Fruit fly (Drosophila melanogaster): ENCODE results near the gene Gr93c.

The Gr93c gene

DNA sequence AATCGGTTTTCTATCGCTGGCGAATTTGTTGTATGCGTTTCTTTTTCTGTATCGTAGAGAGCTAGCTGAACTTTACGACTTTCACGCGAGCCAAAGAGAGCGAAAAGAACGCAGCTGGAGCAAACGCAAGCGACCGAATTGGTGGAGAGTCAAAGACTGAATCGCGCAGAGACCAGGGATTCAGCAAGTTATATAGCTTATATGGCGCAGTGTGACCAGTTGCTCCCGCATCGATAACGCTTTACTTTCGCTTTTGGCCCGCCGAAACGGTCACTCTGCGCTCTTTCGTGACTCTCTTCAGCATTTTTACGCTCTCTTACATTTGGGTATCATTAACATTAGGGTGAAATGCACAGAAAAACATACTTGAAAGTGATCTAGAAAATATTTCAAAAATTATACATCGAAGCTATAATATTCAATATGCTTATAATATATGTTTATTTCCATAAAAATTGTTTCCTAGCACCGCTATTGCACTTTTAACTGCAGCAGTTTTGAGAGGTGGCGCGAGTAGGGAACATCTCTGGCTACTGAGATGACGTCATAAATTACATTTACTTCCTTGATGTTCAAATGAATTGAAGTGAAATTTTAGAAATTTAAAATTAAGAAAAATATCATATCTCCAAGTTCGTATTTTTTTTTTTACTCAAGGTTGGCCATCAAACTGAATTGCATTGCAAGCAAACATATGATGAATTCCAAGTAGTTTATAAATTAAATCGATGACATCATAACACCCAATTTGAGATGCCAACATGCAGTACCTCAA lies 11.2 kb upstream of the Gr93c start, which contains the start of gene glec (continued):
- TF ChIP-seq dmrt11E (tag; optimal IDR thresholded peaks at IDR 0.05) = peak; percentile 56
- peak; percentile 52 for TF ChIP-seq CG8924 (tag; optimal IDR thresholded peaks at IDR 0.05)
- TF ChIP-seq Lim3 (GFP tag; IDR thresholded peaks at IDR 0.05) = no peak
- TF ChIP-seq h (optimal IDR thresholded peaks at IDR 0.05) = no peak
- TF ChIP-seq CG6272 (GFP tag; IDR thresholded peaks at IDR 0.05) = 0 out of 2 replicates have a peak, but pooled peaks have one; percentile 11
- 0 out of 2 replicates have a peak, but pooled peaks have one; percentile 18 for TF ChIP-seq MBD-R2 (GFP tag; IDR thresholded peaks at IDR 0.05)
- TF ChIP-seq dm (GFP tag; optimal IDR thresholded peaks at IDR 0.05) = no peak
- 0 out of 2 replicates have a peak, but pooled peaks have one; percentile 6 for TF ChIP-seq esg (GFP tag; conservative IDR thresholded peaks at IDR 0.05)
- TF ChIP-seq Dbx (GFP tag; IDR thresholded peaks at IDR 0.05) = peak; percentile 63; the same call in 1 of the 3 replicates
- peak; percentile 28 for TF ChIP-seq CG34376 (GFP tag; optimal IDR thresholded peaks at IDR 0.05)
- TF ChIP-seq CoRest (tag; optimal IDR thresholded peaks at IDR 0.05) = peak; percentile 53
- TF ChIP-seq CG4404 (GFP tag; IDR thresholded peaks at IDR 0.05) = no peak
- TF ChIP-seq CG4854 (GFP tag; optimal IDR thresholded peaks at IDR 0.05) = no peak
- TF ChIP-seq Sox100B (GFP tag; optimal IDR thresholded peaks at IDR 0.05) = peak; percentile 2
- peak; percentile 48 for TF ChIP-seq CG2875 (GFP tag; optimal IDR thresholded peaks at IDR 0.05)
- TF ChIP-seq CG17568 (GFP tag; optimal IDR thresholded peaks at IDR 0.05) = no peak
- TF ChIP-seq CG10979 (tag; optimal IDR thresholded peaks at IDR 0.05) = no peak
- peak; percentile 51 for TF ChIP-seq maf-S (GFP tag; optimal IDR thresholded peaks at IDR 0.05)
- TF ChIP-seq sna (GFP tag; IDR thresholded peaks at IDR 0.05; ENCODE audit: partially characterized antibody) = peak; percentile 36; the same call in 1 of the 2 replicates
- no peak; the same call in 3 of the 4 replicates for TF ChIP-seq Gug (GFP tag; IDR thresholded peaks at IDR 0.05)
- TF ChIP-seq trem (tag; optimal IDR thresholded peaks at IDR 0.05) = peak; percentile 16
- TF ChIP-seq Adf1 (GFP tag; IDR thresholded peaks at IDR 0.05) = peak; percentile 45; the same call in 1 of the 2 replicates
- no peak for TF ChIP-seq cato (GFP tag; optimal IDR thresholded peaks at IDR 0.05; ENCODE audit: borderline replicate concordance)
- peak; percentile 6 for TF ChIP-seq CG14710 (tag; optimal IDR thresholded peaks at IDR 0.05)
- no peak for TF ChIP-seq Dfd (GFP tag; optimal IDR thresholded peaks at IDR 0.05)
- no peak for TF ChIP-seq shn (GFP tag; optimal IDR thresholded peaks at IDR 0.05)
- TF ChIP-seq twi (tag; optimal IDR thresholded peaks at IDR 0.05) = no peak
- TF ChIP-seq pfk (GFP tag; optimal IDR thresholded peaks at IDR 0.05) = peak; percentile 53
- no peak for TF ChIP-seq CG11093 (GFP tag; IDR thresholded peaks at IDR 0.05)
- TF ChIP-seq D19A (tag; optimal IDR thresholded peaks at IDR 0.05) = peak; percentile 23
- peak; percentile 96 for TF ChIP-seq chm (GFP tag; IDR thresholded peaks at IDR 0.05)
- peak; percentile 33; the same call in 1 of the 2 replicates for TF ChIP-seq nerfin-2 (GFP tag; IDR thresholded peaks at IDR 0.05; ENCODE audit: partially characterized antibody)
- no peak for TF ChIP-seq Hand (GFP tag; optimal IDR thresholded peaks at IDR 0.05)
- TF ChIP-seq Xbp1 (GFP tag; optimal IDR thresholded peaks at IDR 0.05) = peak; percentile 31
- TF ChIP-seq CG13894 (tag; optimal IDR thresholded peaks at IDR 0.05) = peak; percentile 70
- TF ChIP-seq CG8388 (GFP tag; optimal IDR thresholded peaks at IDR 0.05) = peak; percentile 16
- no peak for TF ChIP-seq fd102C (GFP tag; optimal IDR thresholded peaks at IDR 0.05)
- peak; percentile 46 for TF ChIP-seq unc-4 (GFP tag; IDR thresholded peaks at IDR 0.05; ENCODE audit: partially characterized antibody)
- peak; percentile 71; the same call in 2 of the 3 replicates for TF ChIP-seq CG6791 (GFP tag; IDR thresholded peaks at IDR 0.05; ENCODE audit: partially characterized antibody)
- peak; percentile 46; the same call in 1 of the 2 replicates for TF ChIP-seq ttk (GFP tag; IDR thresholded peaks at IDR 0.05)
- TF ChIP-seq toy (GFP tag; IDR thresholded peaks at IDR 0.05) = no peak
- TF ChIP-seq slp2 (GFP tag; optimal IDR thresholded peaks at IDR 0.05) = no peak
- TF ChIP-seq mam (GFP tag; optimal IDR thresholded peaks at IDR 0.05) = no peak
- no peak for TF ChIP-seq Asciz (GFP tag; optimal IDR thresholded peaks at IDR 0.05)
- TF ChIP-seq insv (GFP tag; optimal IDR thresholded peaks at IDR 0.05) = peak in 1 of 2 experiments; percentile 41
- no peak for TF ChIP-seq dysf (GFP tag; IDR thresholded peaks at IDR 0.05)
- TF ChIP-seq CG14667 (GFP tag; IDR thresholded peaks at IDR 0.05) = no peak
- TF ChIP-seq CG6254 (GFP tag; optimal IDR thresholded peaks at IDR 0.05) = no peak
- TF ChIP-seq CG5245 (GFP tag; optimal IDR thresholded peaks at IDR 0.05) = no peak

Measured in whole organism, embryonic.